Fruit fly (Drosophila melanogaster): ENCODE data around the gene MED30.

MED30 gene

DNA sequence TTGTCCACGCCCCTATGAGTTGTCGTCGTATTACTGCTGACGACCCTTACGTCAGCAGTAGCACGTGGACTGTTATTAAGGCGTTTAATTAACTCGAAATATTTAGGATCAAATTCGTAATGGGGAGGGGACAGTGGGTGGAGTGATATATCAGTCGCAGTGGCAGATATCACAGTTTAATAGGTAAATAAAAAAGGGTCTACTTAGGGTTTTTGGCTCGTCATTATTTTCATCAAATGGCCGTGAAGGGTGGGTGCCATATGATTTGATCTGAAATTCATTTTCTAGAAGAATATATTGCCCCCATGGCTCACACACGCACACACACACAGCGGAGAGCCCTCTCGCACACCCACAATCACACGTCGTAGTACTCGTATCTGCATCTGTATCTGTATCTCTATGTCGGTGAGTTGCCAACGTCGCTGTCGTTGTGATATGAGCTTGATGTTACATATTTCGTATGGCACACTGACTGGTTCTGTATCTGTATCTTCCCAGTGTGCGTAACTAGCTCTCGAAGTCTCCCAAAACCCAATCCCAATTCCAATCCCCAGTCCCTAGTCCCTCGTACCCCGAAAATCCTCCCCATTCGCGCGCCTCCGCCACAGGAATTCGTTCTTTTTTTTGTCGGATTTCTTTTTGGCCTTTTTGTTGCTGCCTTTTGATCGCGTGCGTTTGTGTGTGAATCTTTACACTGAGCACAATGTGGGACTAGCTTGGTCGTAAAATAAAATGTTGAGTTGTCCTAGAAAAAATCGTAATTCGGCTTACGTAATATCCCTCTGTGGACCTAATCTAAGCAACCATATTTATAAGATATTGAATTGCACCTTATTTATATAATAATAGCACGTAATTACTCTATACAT lies 27.2 kb downstream of the MED30 start (continued):
- peak; percentile 1 for TF ChIP-seq CG10267 (tag; optimal IDR thresholded peaks at IDR 0.05)
- TF ChIP-seq CG10366 (GFP tag; IDR thresholded peaks at IDR 0.05), result peak; percentile 49
- TF ChIP-seq Oaz (GFP tag; IDR thresholded peaks at IDR 0.05), result peak; percentile 64; the same call in 1 of the 2 replicates
- peak; percentile 33; the same call in 1 of the 2 replicates for TF ChIP-seq CG4404 (GFP tag; IDR thresholded peaks at IDR 0.05)
- TF ChIP-seq zfh2 (GFP tag; optimal IDR thresholded peaks at IDR 0.05), result peak; percentile 40
- TF ChIP-seq gcm2 (GFP tag; optimal IDR thresholded peaks at IDR 0.05), result no peak
- TF ChIP-seq CG12219 (GFP tag; optimal IDR thresholded peaks at IDR 0.05), result no peak
- TF ChIP-seq CG4730 (GFP tag; IDR thresholded peaks at IDR 0.05), result peak; percentile 34; the same call in 1 of the 2 replicates
- peak; percentile 75 for TF ChIP-seq CG32532 (GFP tag; IDR thresholded peaks at IDR 0.05)
- TF ChIP-seq Pdp1 (GFP tag; optimal IDR thresholded peaks at IDR 0.05), result peak; percentile 27 to 87
- TF ChIP-seq caup (GFP tag; optimal IDR thresholded peaks at IDR 0.05; ENCODE audit: severe bottlenecking), result no peak
- peak; percentile 56 for TF ChIP-seq CG10147 (GFP tag; optimal IDR thresholded peaks at IDR 0.05)
- peak; percentile 33 for TF ChIP-seq scrt (GFP tag; optimal IDR thresholded peaks at IDR 0.05)
- no peak for TF ChIP-seq dimm (GFP tag; IDR thresholded peaks at IDR 0.05)
- TF ChIP-seq CG13123 (GFP tag; optimal IDR thresholded peaks at IDR 0.05), result no peak
- no peak for TF ChIP-seq BEAF-32 (GFP tag; optimal IDR thresholded peaks at IDR 0.05)
- TF ChIP-seq tx (GFP tag; optimal IDR thresholded peaks at IDR 0.05), result no peak
- peak; percentile 11 for TF ChIP-seq pum (GFP tag; optimal IDR thresholded peaks at IDR 0.05)
- TF ChIP-seq C15 (GFP tag; IDR thresholded peaks at IDR 0.05), result 0 out of 3 replicates have a peak, but pooled peaks have one; percentile 42
- no peak for TF ChIP-seq CG3065 (GFP tag; optimal IDR thresholded peaks at IDR 0.05)
- TF ChIP-seq CG11456 (GFP tag; IDR thresholded peaks at IDR 0.05), result peak; percentile 63; the same call in 2 of the 3 replicates
- peak; percentile 49 for TF ChIP-seq nmo (GFP tag; optimal IDR thresholded peaks at IDR 0.05)
- peak in 1 of 3 experiments; percentile 47 for TF ChIP-seq Stat92E (GFP tag; optimal IDR thresholded peaks at IDR 0.05)
- TF ChIP-seq fd3F (GFP tag; optimal IDR thresholded peaks at IDR 0.05), result peak; percentile 5
- peak; percentile 64 for TF ChIP-seq abd-A (tag; optimal IDR thresholded peaks at IDR 0.05)
- TF ChIP-seq bcd (GFP tag; optimal IDR thresholded peaks at IDR 0.05), result peak; percentile 52
- peak; percentile 14 for TF ChIP-seq CG12155 (GFP tag; optimal IDR thresholded peaks at IDR 0.05)
- TF ChIP-seq CG11504 (tag; optimal IDR thresholded peaks at IDR 0.05), result peak; percentile 24
- TF ChIP-seq H15 (GFP tag; IDR thresholded peaks at IDR 0.05), result 0 out of 3 replicates have a peak, but pooled peaks have one; percentile 55
- peak; percentile 5 for TF ChIP-seq Atf3 (GFP tag; optimal IDR thresholded peaks at IDR 0.05)
- no peak for TF ChIP-seq Lpt (GFP tag; optimal IDR thresholded peaks at IDR 0.05)
- TF ChIP-seq E2f1 (GFP tag; IDR thresholded peaks at IDR 0.05), result peak; percentile 57; the same call in 1 of the 2 replicates
- peak; percentile 46 for TF ChIP-seq CG7839 (tag; optimal IDR thresholded peaks at IDR 0.05)
- peak; percentile 47 for TF ChIP-seq HLHmδ (GFP tag; optimal IDR thresholded peaks at IDR 0.05)
- no peak for TF ChIP-seq gro (GFP tag; optimal IDR thresholded peaks at IDR 0.05)
- TF ChIP-seq jing (GFP tag; optimal IDR thresholded peaks at IDR 0.05), result no peak
- 0 out of 3 replicates have a peak, but pooled peaks have one; percentile 61 for TF ChIP-seq ase (GFP tag; IDR thresholded peaks at IDR 0.05)
- peak; percentile 31 for TF ChIP-seq CG17359 (tag; optimal IDR thresholded peaks at IDR 0.05)
- no peak for TF ChIP-seq CG13287 (GFP tag; IDR thresholded peaks at IDR 0.05; ENCODE audit: partially characterized antibody)
- peak; percentile 8; the same call in 2 of the 3 replicates for TF ChIP-seq otp (GFP tag; IDR thresholded peaks at IDR 0.05)
- peak; percentile 73 for TF ChIP-seq Mrtf (GFP tag; IDR thresholded peaks at IDR 0.05)
- TF ChIP-seq toy (GFP tag; IDR thresholded peaks at IDR 0.05), result no peak
- TF ChIP-seq Abd-B (GFP tag; optimal IDR thresholded peaks at IDR 0.05), result peak; percentile 3
- TF ChIP-seq CG2875 (GFP tag; optimal IDR thresholded peaks at IDR 0.05), result no peak
- TF ChIP-seq CG8924 (tag; optimal IDR thresholded peaks at IDR 0.05), result no peak
- peak; percentile 47 for TF ChIP-seq CG1233 (GFP tag; optimal IDR thresholded peaks at IDR 0.05)
- TF ChIP-seq CG17802 (tag; optimal IDR thresholded peaks at IDR 0.05), result peak; percentile 4
- no peak for TF ChIP-seq Dip2 (GFP tag; IDR thresholded peaks at IDR 0.05)

Measured in whole organism, embryonic.